Fruit fly (Drosophila melanogaster) Kc167 (cell line): ENCODE measurements around the gene LSm-4.

Experiments used
- Myc ChIP-seq: fragments of >200 bp; optimal IDR thresholded peaks from 2 replicates; lab custom pipeline; 2017; ENCODE audit warnings: missing external identifiers
- Sin3A ChIP-seq: fragments of >200 bp; optimal IDR thresholded peaks from 2 replicates; lab custom pipeline; 2018; ENCODE audit warnings: missing external identifiers
- h ChIP-seq: fragments of >200 bp; optimal IDR thresholded peaks from 3 replicates; lab custom pipeline; 2018; ENCODE audit warnings: missing external identifiers
- insv ChIP-seq: fragments of >200 bp; optimal IDR thresholded peaks from 3 replicates; lab custom pipeline; 2018; ENCODE audit warnings: missing external identifiers
- psq ChIP-seq: fragments of >200 bp; optimal IDR thresholded peaks from 2 replicates; lab custom pipeline; 2017; ENCODE audit warnings: missing external identifiers
- ttk ChIP-seq: sonication (Bioruptor generic); optimal IDR thresholded peaks from 2 replicates; lab custom pipeline; 2017; ENCODE audit warnings: missing external identifiers

Gene LSm-4

DNA sequence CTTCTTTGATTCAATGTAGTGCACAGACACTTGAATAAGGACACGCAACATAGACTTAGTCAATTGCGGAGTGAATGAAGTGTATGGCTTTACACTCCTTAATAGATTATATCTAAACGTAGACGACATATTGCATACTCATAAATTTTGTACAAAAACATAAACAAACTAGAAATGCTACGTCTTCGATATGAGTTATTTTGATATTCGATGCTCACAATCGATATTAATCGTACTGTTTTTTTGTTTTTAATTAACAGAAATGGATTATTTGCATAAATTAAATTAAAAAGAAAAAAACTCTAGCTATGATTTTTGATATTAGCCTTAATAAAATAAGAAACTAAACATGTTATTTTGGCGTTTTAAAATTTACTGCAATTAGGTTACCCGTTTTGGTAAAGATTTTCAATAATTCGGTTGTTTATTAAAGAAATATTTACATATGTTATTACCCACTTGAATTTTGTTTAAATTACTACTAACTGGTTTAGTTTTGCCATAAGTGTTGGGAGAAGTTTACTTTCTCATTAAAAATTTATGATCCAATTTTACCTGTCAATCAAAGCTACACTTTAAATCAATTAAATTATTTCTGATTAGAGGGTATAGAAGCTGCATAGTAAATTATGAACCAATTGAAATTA, at the start of gene LSm-4, which contains the start of the genes CG17768 and Ir31a:
Gene LSm-4, minus strand, starts transcription at position 196 of the 647 bp plus-strand sequence.
Gene CG17768, minus strand, starts transcription at position 196 of the 647 bp plus-strand sequence.
Gene Ir31a, plus strand, starts transcription at position 558 of the 647 bp plus-strand sequence.
- no peak for TF ChIP-seq insv (lab: Kevin White, UChicago)

DNA sequence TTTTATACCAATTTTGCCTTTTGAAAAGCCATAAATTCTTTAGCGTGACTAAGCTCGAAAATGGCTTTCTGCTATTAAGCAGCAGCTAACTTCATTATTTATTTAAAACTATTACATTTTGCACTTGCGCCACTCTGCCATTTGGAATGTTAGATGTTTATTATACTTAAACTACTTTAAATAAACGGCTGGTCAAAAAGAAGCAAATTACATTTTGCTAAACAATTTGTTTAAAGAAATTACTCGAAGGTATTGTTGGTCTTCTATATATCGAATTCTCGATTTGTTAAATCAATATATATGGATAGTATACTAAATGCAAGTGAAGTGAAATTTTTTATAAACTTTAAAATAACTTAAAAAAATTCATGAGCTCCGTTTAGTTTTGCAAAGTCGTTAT, 47.3 kb upstream of the LSm-4 start, which contains the start of gene ppk10:
Gene ppk10, minus strand, starts transcription at position 101 of the 400 bp plus-strand sequence.
- TF ChIP-seq Sin3A (no peak), insv (lab: Kevin White, UChicago) (no peak), h (lab: Kevin White, UChicago) (no peak), psq (lab: Kevin White, UChicago) (no peak), Myc (no peak), ttk (lab: Kevin White, UChicago) (no peak)

DNA sequence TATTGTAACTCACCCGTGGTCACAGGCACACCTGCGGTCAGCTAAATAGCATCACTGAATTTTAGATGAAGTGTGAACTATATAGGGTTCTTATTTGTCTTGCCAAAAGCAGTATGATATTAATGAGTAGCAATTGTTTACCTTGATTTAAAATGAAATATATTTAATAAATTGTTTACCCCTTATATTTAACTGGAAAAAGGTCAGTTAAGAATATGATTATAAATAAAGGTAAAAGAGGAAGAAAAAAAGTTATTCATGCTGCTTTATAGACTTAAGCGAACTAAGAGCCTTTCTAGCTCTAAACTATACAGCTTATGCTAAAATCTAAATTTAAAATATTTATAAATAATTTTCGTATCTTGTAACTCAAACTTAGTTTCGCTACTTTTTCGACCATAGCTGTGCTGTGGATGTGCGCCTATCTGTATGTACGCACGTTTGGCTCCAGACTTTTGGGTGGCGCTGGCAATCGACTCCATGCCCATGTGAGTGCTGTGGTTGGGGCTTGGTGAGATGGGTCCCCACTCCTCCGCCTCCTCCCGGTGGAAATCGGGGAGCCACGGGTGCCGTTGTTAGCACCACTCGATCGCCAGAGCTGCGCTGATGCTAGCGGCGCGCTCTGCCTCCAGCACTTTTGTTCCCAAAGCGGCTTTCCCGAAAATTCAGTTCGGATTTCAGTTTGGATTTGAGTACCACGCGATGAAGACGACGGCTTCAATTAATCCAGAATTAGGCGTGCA, 37.2 kb upstream of the LSm-4 start, which contains the start of gene loh:
Gene loh, plus strand, starts transcription at position 487 of the 743 bp plus-strand sequence.
- TF ChIP-seq ttk (lab: Kevin White, UChicago) (no peak), Myc (no peak), Sin3A (no peak), psq (lab: Kevin White, UChicago) (no peak), insv (lab: Kevin White, UChicago) (no peak), h (lab: Kevin White, UChicago) (no peak)

DNA sequence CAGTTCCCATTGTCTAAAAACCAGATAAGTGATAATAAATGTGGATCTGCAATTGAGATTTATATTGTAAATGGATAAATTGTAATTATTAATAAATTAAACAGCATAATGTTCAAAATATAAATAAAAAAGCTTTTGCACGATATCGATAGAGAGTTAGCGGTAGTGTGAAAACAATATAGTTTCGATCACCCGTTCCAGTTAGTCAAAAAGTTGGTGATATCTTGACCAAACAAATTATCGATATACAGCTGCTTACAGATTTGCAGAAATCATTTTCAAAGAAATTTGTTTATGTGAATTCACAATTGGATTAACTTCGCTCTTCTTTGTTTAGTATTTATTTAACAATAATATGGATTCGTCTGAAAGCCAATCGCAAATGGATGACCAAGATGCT, 34.2 kb upstream of the LSm-4 start, which contains the start of gene Nse4:
Gene Nse4, plus strand, starts transcription at position 267 of the 400 bp plus-strand sequence.
- no peak for TF ChIP-seq psq (lab: Kevin White, UChicago)

DNA sequence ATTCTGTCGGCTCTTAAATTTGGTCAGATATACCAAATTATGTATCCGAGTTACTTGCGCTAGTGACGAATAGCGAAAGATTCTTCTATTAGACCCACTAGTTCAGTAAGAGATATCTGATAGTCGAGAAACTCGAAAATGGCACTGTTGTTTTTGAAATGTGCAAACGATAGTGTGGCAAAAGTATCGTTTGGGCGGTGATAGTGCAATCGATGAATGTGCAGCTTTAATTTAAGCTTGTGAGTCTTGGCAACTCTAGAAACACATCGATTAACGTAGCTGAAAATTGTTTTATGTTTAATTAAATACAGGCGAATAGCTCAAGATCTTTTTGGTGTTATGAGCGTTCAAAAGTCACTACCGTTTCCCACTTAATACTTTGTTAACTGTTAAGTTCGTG, 32.3 kb upstream of the LSm-4 start, which contains the start of gene STUB1:
Gene STUB1, plus strand, starts transcription at position 232 of the 400 bp plus-strand sequence.
- TF ChIP-seq h (lab: Kevin White, UChicago): no peak
- TF ChIP-seq ttk (lab: Kevin White, UChicago): no peak
- no peak for TF ChIP-seq Sin3A
- no peak for TF ChIP-seq insv (lab: Kevin White, UChicago)
- TF ChIP-seq psq (lab: Kevin White, UChicago): no peak
- TF ChIP-seq Myc: no peak

DNA sequence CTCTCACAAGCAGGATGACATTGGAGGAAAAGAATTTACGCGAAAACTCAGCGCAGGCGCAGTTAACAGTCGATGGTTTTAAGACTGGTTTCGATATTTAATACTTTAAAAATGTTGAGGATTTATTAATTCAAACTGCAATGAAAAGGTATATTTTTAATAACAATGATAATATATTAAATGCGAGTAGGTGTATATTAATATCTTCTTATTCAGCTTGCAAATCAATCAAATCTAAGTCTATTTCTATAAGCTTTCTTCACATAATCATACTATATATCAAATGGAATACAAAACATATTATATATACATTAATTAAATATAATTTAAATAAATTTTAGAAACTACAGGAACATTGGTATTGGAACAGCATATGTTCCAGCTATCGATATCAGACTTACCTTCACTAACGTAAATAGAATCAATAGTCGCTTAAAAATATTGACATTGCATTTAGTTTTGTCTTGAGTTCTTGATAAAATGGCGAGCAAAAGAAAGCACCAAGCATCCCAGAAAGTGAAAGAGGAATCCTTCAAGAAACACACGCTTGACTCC, 30.7 kb upstream of the LSm-4 start, which contains the start of the genes TBC1D16 and holn1:
Gene TBC1D16, minus strand, starts transcription at position 51 of the 555 bp plus-strand sequence.
Gene holn1, plus strand, starts transcription at position 390 of the 555 bp plus-strand sequence.
- TF ChIP-seq ttk (lab: Kevin White, UChicago) (no peak), Myc (no peak), insv (lab: Kevin White, UChicago) (no peak), psq (lab: Kevin White, UChicago) (no peak), Sin3A (no peak), h (lab: Kevin White, UChicago) (no peak)

DNA sequence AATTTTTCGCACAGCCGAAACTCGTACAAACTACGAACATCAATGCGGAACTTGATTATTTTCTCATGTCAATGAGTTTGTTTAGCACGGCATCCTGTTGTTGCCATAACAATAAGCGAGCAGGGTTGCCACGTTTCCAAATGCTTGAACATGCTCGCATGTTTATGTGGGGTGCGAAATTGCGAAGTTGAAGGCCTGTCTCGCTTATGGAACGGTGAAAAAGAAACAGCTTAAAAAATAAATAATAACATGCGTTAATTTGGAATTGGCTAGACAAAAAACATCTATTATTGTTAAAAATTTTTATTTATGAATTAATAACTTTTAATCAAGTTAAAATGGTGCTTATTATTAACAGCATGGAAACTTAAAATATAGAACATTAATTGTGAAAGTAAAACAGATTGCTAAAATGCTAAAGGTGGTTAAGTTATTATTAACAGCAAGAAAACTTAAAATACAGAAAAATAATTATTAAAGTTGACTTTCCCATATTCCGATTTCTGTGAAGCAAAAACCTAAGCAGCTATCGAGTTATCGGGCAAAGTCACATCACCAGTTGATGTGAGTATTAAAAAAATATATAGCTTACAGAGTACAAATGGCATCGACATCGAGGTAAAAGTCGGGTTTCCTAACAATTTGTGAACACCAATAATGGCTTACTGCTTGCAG, 25.9 kb upstream of the LSm-4 start, which contains the start of the genes Bug22 and TfIIB:
Gene Bug22, minus strand, starts transcription at position 117 of the 675 bp plus-strand sequence.
Gene TfIIB, plus strand, starts transcription at position 537 of the 675 bp plus-strand sequence.
- no peak for TF ChIP-seq psq (lab: Kevin White, UChicago)
- no peak for TF ChIP-seq Sin3A
- no peak for TF ChIP-seq insv (lab: Kevin White, UChicago)
- no peak for TF ChIP-seq ttk (lab: Kevin White, UChicago)
- TF ChIP-seq Myc: no peak
- no peak for TF ChIP-seq h (lab: Kevin White, UChicago)

DNA sequence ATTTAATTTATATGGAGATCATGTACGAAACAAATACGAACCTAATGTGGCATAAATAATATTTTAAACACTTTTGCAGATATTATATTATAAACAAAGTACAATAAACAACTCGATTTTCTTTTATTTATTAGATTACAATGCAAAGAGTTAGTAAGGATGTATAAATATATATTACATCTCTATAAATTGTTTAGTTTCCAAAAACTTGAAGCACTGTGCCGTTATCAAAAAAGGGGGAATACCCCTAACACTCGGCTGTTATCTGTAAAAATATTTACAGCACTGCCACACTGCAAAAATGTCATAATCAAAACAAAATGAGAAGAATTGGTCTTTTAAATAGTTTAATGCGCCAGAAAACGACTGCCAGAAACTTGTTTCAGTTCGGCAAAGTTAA, 23.5 kb upstream of the LSm-4 start, which contains the start of gene CG5188:
Gene CG5188, plus strand, starts transcription at position 302 of the 400 bp plus-strand sequence.
- TF ChIP-seq insv (lab: Kevin White, UChicago): no peak
- no peak for TF ChIP-seq Myc
- no peak for TF ChIP-seq Sin3A
- no peak for TF ChIP-seq ttk (lab: Kevin White, UChicago)
- TF ChIP-seq psq (lab: Kevin White, UChicago): no peak
- no peak for TF ChIP-seq h (lab: Kevin White, UChicago)

DNA sequence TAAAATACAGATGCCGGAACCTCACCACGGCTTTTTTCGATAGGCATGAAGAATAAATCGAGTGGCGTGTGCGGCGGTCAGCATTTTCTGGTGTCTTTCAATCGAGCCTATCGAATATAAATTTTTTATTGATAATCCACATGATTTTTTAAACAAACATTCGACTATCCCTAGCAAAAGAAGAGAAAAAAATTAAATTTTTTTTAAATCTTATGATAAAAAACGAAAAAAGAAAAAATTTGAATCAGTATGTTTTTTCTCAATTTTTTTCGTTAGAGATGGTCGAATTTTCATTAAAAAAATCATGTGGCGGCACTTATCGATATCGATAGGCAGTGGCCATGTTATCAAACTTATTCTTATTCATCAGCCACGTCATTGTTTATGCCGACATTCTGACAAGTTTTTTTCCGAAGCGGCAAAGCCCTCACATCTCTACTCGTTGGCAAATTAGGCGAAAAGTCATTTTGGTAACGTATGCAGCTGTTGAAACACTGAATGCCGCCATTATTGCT, 21.6 kb upstream of the LSm-4 start, which contains the start of the genes SmB and KdelR:
Gene SmB, minus strand, starts transcription at position 94 of the 515 bp plus-strand sequence.
Gene KdelR, plus strand, starts transcription at position 354 of the 515 bp plus-strand sequence.
- TF ChIP-seq psq (lab: Kevin White, UChicago): no peak
- no peak for TF ChIP-seq insv (lab: Kevin White, UChicago)
- TF ChIP-seq ttk (lab: Kevin White, UChicago): no peak
- TF ChIP-seq h (lab: Kevin White, UChicago): no peak
- TF ChIP-seq Sin3A: no peak
- TF ChIP-seq Myc: no peak

DNA sequence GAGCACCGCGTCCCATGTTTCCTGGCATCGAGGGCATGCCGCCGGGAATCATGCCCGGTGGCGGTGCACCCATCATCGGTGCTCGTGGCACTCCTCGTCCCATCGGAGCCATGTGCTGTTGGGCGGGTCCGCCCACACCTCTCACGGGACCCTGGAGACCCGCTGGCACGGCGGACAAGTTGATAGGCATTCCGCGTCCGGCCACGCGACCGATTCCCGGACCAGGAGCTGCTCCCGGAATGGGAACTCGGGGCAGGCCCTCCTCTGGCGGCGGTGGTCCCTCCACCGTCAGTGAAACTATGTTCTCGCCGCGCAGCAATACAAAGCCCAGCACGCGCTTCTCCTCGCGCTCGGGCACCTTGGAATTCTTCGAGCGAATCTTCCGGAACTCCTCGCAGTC, 20.6 kb upstream of the LSm-4 start:
- TF ChIP-seq psq (lab: Kevin White, UChicago) (no peak), insv (lab: Kevin White, UChicago) (no peak), ttk (lab: Kevin White, UChicago) (no peak), h (lab: Kevin White, UChicago) (no peak), Sin3A (no peak), Myc (no peak)
